Fruit fly (Drosophila melanogaster) whole organism, larva: ENCODE data around the gene spen.
A peak's percentile ranks its signal among the peaks of the same experiment; 100 is the strongest.

Source experiments
- noc ChIP-seq: fragments of 200-800 bp; sonication (Bioruptor generic); optimal IDR thresholded peaks from 3 replicates; lab custom pipeline; 2019; ENCODE audit warnings: missing biosample characterization, mild to moderate bottlenecking, missing genetic modification characterization, moderate library complexity

The spen gene

dm6 chr2L:130691-131090 is 28.1 kb upstream of the spen start, which contains the start of gene CG3164:
Gene CG3164, minus strand, starts transcription at chr2L:130791.
- no peak for TF ChIP-seq noc (tag; lab: Kevin White, UChicago)

dm6 chr2L:131466-132270 is 27.2 kb upstream of the spen start, which contains the start of gene Gs1:
Gene Gs1, plus strand, starts transcription at chr2L:132077.
- peak; percentile 71 for TF ChIP-seq noc (tag; lab: Kevin White, UChicago)

- no peak for TF ChIP-seq noc (tag; lab: Kevin White, UChicago)
Measured at dm6 chr2L:134563-135382, 24.1 kb upstream of the spen start.

- TF ChIP-seq noc (tag; lab: Kevin White, UChicago) = peak; percentile 69
Measured at dm6 chr2L:135383-136130, 23.3 kb upstream of the spen start.

- peak; percentile 35 for TF ChIP-seq noc (tag; lab: Kevin White, UChicago)
Measured at dm6 chr2L:136131-136426, 22.8 kb upstream of the spen start.

dm6 chr2L:136747-137709 is 21.8 kb upstream of the spen start:
- peak; percentile 90 for TF ChIP-seq noc (tag; lab: Kevin White, UChicago)

dm6 chr2L:138063-138462 is 20.8 kb upstream of the spen start:
- TF ChIP-seq noc (tag; lab: Kevin White, UChicago) = no peak

- peak; percentile 12 for TF ChIP-seq noc (tag; lab: Kevin White, UChicago)
Measured at dm6 chr2L:139610-140009, 19.2 kb upstream of the spen start.

- TF ChIP-seq noc (tag; lab: Kevin White, UChicago) = peak; percentile 10
Measured at dm6 chr2L:140849-141248, 18.0 kb upstream of the spen start, which contains the start of the genes CG31975 and ovm. Gene CG31975, minus strand, starts transcription at chr2L:140992. Gene ovm, minus strand, starts transcription at chr2L:140992.

- TF ChIP-seq noc (tag; lab: Kevin White, UChicago) = no peak
Measured at dm6 chr2L:143088-143487, 15.7 kb upstream of the spen start, which contains the start of the genes CG31974 and CG11454. Gene CG31974, minus strand, starts transcription at chr2L:143091. Gene CG11454, plus strand, starts transcription at chr2L:143323.

- TF ChIP-seq noc (tag; lab: Kevin White, UChicago) = no peak
Measured at dm6 chr2L:146503-146902, 12.3 kb upstream of the spen start.

- TF ChIP-seq noc (tag; lab: Kevin White, UChicago) = no peak
Measured at dm6 chr2L:153142-153541, 5.7 kb upstream of the spen start, which contains the start of gene CG42399. Gene CG42399, minus strand, starts transcription at chr2L:153300.

dm6 chr2L:155215-155712 is 3.6 kb upstream of the spen start, which contains the start of gene Pus10:
Gene Pus10, minus strand, starts transcription at chr2L:155305.
- no peak for TF ChIP-seq noc (tag; lab: Kevin White, UChicago)

dm6 chr2L:155994-156393 is 2.8 kb upstream of the spen start, which contains the start of gene CG3436:
Gene CG3436, plus strand, starts transcription at chr2L:156029.
- no peak for TF ChIP-seq noc (tag; lab: Kevin White, UChicago)
